Worm (Caenorhabditis elegans) whole organism, late embryonic: Measurements from ENCODE around the gene oac-48.

Source experiments
- C08G9.2 ChIP-seq: sonication (generic microtip); optimal IDR thresholded peaks from 2 replicates; lab custom pipeline; 2016; ENCODE audit warnings: mild to moderate bottlenecking, missing genetic modification characterization, moderate library complexity, missing compliant biosample characterization
- ama-1 ChIP-seq: fragments of 150-350 bp; optimal IDR thresholded peaks from 2 replicates; lab custom pipeline; 2014
- ceh-6 ChIP-seq: fragments of 200-800 bp; sonication (Bioruptor generic); optimal IDR thresholded peaks from 2 replicates; lab custom pipeline; 2018; ENCODE audit warnings: mild to moderate bottlenecking, missing genetic modification characterization, missing compliant biosample characterization
- dmd-4 ChIP-seq: sonication (generic microtip); optimal IDR thresholded peaks from 2 replicates; lab custom pipeline; 2016; ENCODE audit warnings: borderline replicate concordance, missing genetic modification characterization, missing compliant biosample characterization
- eyg-1 ChIP-seq: sonication (generic microtip); optimal IDR thresholded peaks from 2 replicates; lab custom pipeline; 2016; ENCODE audit warnings: missing genotype, missing genetic modification characterization, missing compliant biosample characterization
- nfya-1 ChIP-seq: sonication (generic microtip); optimal IDR thresholded peaks from 2 replicates; lab custom pipeline; 2017; ENCODE audit warnings: missing genetic modification characterization, mild to moderate bottlenecking, missing compliant biosample characterization, antibody characterized with exemption, moderate library complexity
- pag-3 ChIP-seq: sonication (generic microtip); optimal IDR thresholded peaks from 2 replicates; lab custom pipeline; 2016; ENCODE audit warnings: missing compliant biosample characterization, missing genetic modification characterization, borderline replicate concordance
- pha-4 ChIP-seq: fragments of 150-350 bp; optimal IDR thresholded peaks from 2 replicates; lab custom pipeline; 2018; ENCODE audit warnings: missing biosample characterization, missing genetic modification reagents, missing genetic modification characterization
- pqm-1 ChIP-seq: sonication (generic microtip); optimal IDR thresholded peaks from 2 replicates; lab custom pipeline; 2016; ENCODE audit warnings: missing genetic modification characterization, missing compliant biosample characterization
- ref-2 ChIP-seq: sonication (generic microtip); optimal IDR thresholded peaks from 2 replicates; lab custom pipeline; 2016; ENCODE audit warnings: missing genetic modification characterization, missing compliant biosample characterization
- sox-2 ChIP-seq: fragments of 200-800 bp; sonication (Bioruptor generic); IDR thresholded peaks from 2 replicates; pipeline ENCODE4 v1.3.6; 2022; ENCODE audit warnings: missing genetic modification reagents, missing genetic modification characterization, missing compliant biosample characterization
- syd-9 ChIP-seq: sonication (generic microtip); optimal IDR thresholded peaks from 2 replicates; lab custom pipeline; 2016; ENCODE audit warnings: mild to moderate bottlenecking, missing genetic modification characterization, moderate library complexity, missing compliant biosample characterization
- tbx-2 ChIP-seq: sonication (generic microtip); optimal IDR thresholded peaks from 2 replicates; lab custom pipeline; 2016; ENCODE audit warnings: missing genetic modification characterization, missing compliant biosample characterization
- unc-42 ChIP-seq: sonication (generic microtip); optimal IDR thresholded peaks from 2 replicates; lab custom pipeline; 2016; ENCODE audit warnings: missing genotype, missing genetic modification characterization, missing compliant biosample characterization

DNA sequence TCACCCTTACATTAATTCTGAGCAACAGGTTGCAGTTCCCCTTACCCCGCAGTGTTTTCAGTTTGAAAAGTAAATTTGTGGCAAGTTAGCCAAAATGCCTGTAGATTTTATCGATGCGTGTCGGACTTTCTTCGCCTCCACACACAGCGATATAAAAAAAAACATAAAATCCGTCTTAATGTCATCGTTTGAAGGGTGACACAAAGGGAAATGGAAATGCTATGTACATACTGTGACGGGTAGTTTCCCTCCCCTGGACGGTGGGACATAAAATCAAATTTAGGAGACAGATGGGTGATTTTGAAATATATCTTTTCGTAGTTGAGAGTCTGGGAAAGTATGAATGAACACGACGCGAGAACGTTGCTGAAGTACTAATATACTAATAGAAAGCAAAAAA lies 18.9 kb downstream of the oac-48 start:
- no peak for TF ChIP-seq ama-1 (lab: Kevin White, UChicago)
- TF ChIP-seq sox-2 (GFP tag; lab: Robert Waterston, UW) = no peak
- TF ChIP-seq dmd-4 (tag; lab: Kevin White, UChicago) = no peak
- no peak for TF ChIP-seq pqm-1
- no peak for TF ChIP-seq ceh-6 (GFP tag; lab: Kevin White, UChicago)
- TF ChIP-seq eyg-1 (tag; lab: Kevin White, UChicago) = no peak
- TF ChIP-seq syd-9 (tag; lab: Kevin White, UChicago) = no peak
- TF ChIP-seq ref-2 (tag; lab: Kevin White, UChicago) = no peak
- TF ChIP-seq pha-4 = no peak
- no peak for TF ChIP-seq nfya-1 (tag; lab: Kevin White, UChicago)
- no peak for TF ChIP-seq tbx-2
- no peak for TF ChIP-seq pag-3 (tag; lab: Kevin White, UChicago)
- TF ChIP-seq C08G9.2 (tag; lab: Kevin White, UChicago) = no peak
- TF ChIP-seq unc-42 (tag; lab: Kevin White, UChicago) = no peak
